Fruit fly (Drosophila melanogaster): ENCODE measurements around the gene eIF2Bbeta.
A peak's percentile ranks its signal among the peaks of the same experiment; 100 is the strongest.

eIF2Bbeta gene

DNA sequence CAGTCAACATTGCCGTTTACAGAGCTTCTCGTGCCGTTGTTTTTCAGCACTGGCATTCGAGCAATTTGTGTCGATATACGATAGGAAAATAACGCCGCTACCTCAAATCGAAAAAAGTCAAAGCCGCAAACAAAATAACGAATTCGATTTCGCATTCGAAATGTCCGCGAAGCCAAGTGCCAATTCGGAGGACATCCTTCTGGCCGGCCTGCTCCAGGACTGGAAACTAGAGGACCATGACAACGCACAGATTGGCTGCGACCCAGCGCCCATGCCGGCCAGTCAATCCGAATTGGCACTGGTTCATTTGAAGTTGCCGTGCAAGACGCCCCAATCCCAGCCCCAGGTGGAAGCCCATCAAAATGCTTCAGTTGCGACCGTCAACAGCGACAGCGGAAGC is 10.4 kb downstream of the eIF2Bbeta start (continued):
- no peak for TF ChIP-seq CG33213 (GFP tag; optimal IDR thresholded peaks at IDR 0.05)
- TF ChIP-seq knrl (GFP tag; IDR thresholded peaks at IDR 0.05; ENCODE audit: partially characterized antibody) = peak; percentile 64
- no peak for TF ChIP-seq B-H2 (GFP tag; optimal IDR thresholded peaks at IDR 0.05)
- peak; percentile 64 for TF ChIP-seq Ets65A (GFP tag)
- TF ChIP-seq CG11560 (tag; IDR thresholded peaks at IDR 0.05) = no peak
- 0 out of 2 replicates have a peak, but pooled peaks have one; percentile 8 for TF ChIP-seq ssp (GFP tag; IDR thresholded peaks at IDR 0.05)
- TF ChIP-seq pnt (GFP tag; optimal IDR thresholded peaks at IDR 0.05) = no peak
- no peak for TF ChIP-seq CG15073 (GFP tag; optimal IDR thresholded peaks at IDR 0.05)
- no peak for TF ChIP-seq Xbp1 (GFP tag; optimal IDR thresholded peaks at IDR 0.05)
- peak; percentile 56 for TF ChIP-seq HLH4C (GFP tag; IDR thresholded peaks at IDR 0.05; ENCODE audit: partially characterized antibody)
- no peak for TF ChIP-seq YL-1 (GFP tag; optimal IDR thresholded peaks at IDR 0.05)
- no peak for TF ChIP-seq nmo (GFP tag; optimal IDR thresholded peaks at IDR 0.05)
- TF ChIP-seq sr (GFP tag; IDR thresholded peaks at IDR 0.05) = no peak
- TF ChIP-seq ewg (GFP tag; optimal IDR thresholded peaks at IDR 0.05) = no peak
- no peak for TF ChIP-seq Dip2 (GFP tag; IDR thresholded peaks at IDR 0.05)
- no peak for TF ChIP-seq Sin3A (optimal IDR thresholded peaks at IDR 0.05)
- no peak for TF ChIP-seq Lpt (GFP tag; optimal IDR thresholded peaks at IDR 0.05)
- TF ChIP-seq BtbVII (GFP tag; optimal IDR thresholded peaks at IDR 0.05) = no peak
- TF ChIP-seq CG12104 (GFP tag; optimal IDR thresholded peaks at IDR 0.05) = no peak
- peak; percentile 49 for TF ChIP-seq CG10267 (tag; optimal IDR thresholded peaks at IDR 0.05)
- TF ChIP-seq CG18011 (GFP tag; optimal IDR thresholded peaks at IDR 0.05) = no peak
- TF ChIP-seq Hr51 (GFP tag; optimal IDR thresholded peaks at IDR 0.05) = no peak
- TF ChIP-seq CG12071 (GFP tag; optimal IDR thresholded peaks at IDR 0.05) = no peak
- peak; percentile 60 for TF ChIP-seq Myb (GFP tag; optimal IDR thresholded peaks at IDR 0.05)
- no peak for TF ChIP-seq mirr (GFP tag; optimal IDR thresholded peaks at IDR 0.05)
- TF ChIP-seq trh (GFP tag; optimal IDR thresholded peaks at IDR 0.05) = no peak
- 0 out of 3 replicates have a peak, but pooled peaks have one; percentile 11 for TF ChIP-seq vnd (GFP tag; IDR thresholded peaks at IDR 0.05; ENCODE audit: partially characterized antibody)
- TF ChIP-seq Fer1 (GFP tag; optimal IDR thresholded peaks at IDR 0.05) = no peak
- TF ChIP-seq CG1603 (tag; optimal IDR thresholded peaks at IDR 0.05) = peak; percentile 2
- no peak for TF ChIP-seq CG30403 (GFP tag; optimal IDR thresholded peaks at IDR 0.05)
- TF ChIP-seq Hsf (GFP tag; optimal IDR thresholded peaks at IDR 0.05) = no peak
- TF ChIP-seq CG18262 (tag; optimal IDR thresholded peaks at IDR 0.05) = no peak
- TF ChIP-seq dmrt11E (tag; optimal IDR thresholded peaks at IDR 0.05) = no peak
- peak; percentile 50 for TF ChIP-seq Rfx (GFP tag; IDR thresholded peaks at IDR 0.05)
- TF ChIP-seq CG18764 (GFP tag; optimal IDR thresholded peaks at IDR 0.05) = peak; percentile 87
- no peak for TF ChIP-seq gro (GFP tag; optimal IDR thresholded peaks at IDR 0.05)
- TF ChIP-seq ham (GFP tag; IDR thresholded peaks at IDR 0.05) = no peak
- no peak for TF ChIP-seq CG6813 (GFP tag; optimal IDR thresholded peaks at IDR 0.05)
- no peak for TF ChIP-seq CG4282 (GFP tag; optimal IDR thresholded peaks at IDR 0.05)
- no peak for TF ChIP-seq Eip74EF (GFP tag; optimal IDR thresholded peaks at IDR 0.05)
- TF ChIP-seq Bdp1 (GFP tag; optimal IDR thresholded peaks at IDR 0.05) = no peak
- TF ChIP-seq ato (GFP tag; IDR thresholded peaks at IDR 0.05; ENCODE audit: partially characterized antibody) = no peak
- TF ChIP-seq CG18619 (GFP tag; optimal IDR thresholded peaks at IDR 0.05) = no peak
- TF ChIP-seq lov (optimal IDR thresholded peaks at IDR 0.05) = no peak
- TF ChIP-seq lov (GFP tag; IDR thresholded peaks at IDR 0.05) = no peak
- TF ChIP-seq yki (optimal IDR thresholded peaks at IDR 0.05) = no peak
- no peak for TF ChIP-seq sima (GFP tag; optimal IDR thresholded peaks at IDR 0.05)
- peak; percentile 6 for TF ChIP-seq HmgZ (tag; optimal IDR thresholded peaks at IDR 0.05)
- TF ChIP-seq klu (GFP tag; IDR thresholded peaks at IDR 0.05) = no peak
- no peak for TF ChIP-seq twi (tag; optimal IDR thresholded peaks at IDR 0.05)
- TF ChIP-seq ken (GFP tag; IDR thresholded peaks at IDR 0.05) = no peak
- TF ChIP-seq CG17385 (GFP tag; optimal IDR thresholded peaks at IDR 0.05) = no peak
- no peak for TF ChIP-seq C15 (GFP tag; IDR thresholded peaks at IDR 0.05)
